Fruit fly (Drosophila melanogaster): Measurements from ENCODE around the gene Dhc64C.

- TF ChIP-seq CG8478 (optimal IDR thresholded peaks at IDR 0.05) (no peak), CTCF (optimal IDR thresholded peaks at IDR 0.05) (no peak)
Observed at dm6 chr3L:4843428-4843827, 17.9 kb upstream of the Dhc64C start.

Data from S2 (cell line).